Worm (Caenorhabditis elegans) whole organism, L4/young adult: ENCODE results near the gene R02D5.10.

ENCODE experiments used
- W03F9.2 ChIP-seq: fragments of 150-350 bp; optimal IDR thresholded peaks from 2 replicates; lab custom pipeline; 2014; ENCODE audit warnings: missing biosample characterization, missing genetic modification characterization
- dao-5 ChIP-seq: sonication (generic microtip); optimal IDR thresholded peaks from 2 replicates; lab custom pipeline; 2016; ENCODE audit warnings: missing genotype, missing genetic modification characterization, moderate library complexity, missing compliant biosample characterization
- him-1 ChIP-seq: sonication (generic microtip); optimal IDR thresholded peaks from 2 replicates; lab custom pipeline; 2016; ENCODE audit warnings: missing genotype, missing genetic modification reagents, missing genetic modification characterization, missing compliant biosample characterization

DNA sequence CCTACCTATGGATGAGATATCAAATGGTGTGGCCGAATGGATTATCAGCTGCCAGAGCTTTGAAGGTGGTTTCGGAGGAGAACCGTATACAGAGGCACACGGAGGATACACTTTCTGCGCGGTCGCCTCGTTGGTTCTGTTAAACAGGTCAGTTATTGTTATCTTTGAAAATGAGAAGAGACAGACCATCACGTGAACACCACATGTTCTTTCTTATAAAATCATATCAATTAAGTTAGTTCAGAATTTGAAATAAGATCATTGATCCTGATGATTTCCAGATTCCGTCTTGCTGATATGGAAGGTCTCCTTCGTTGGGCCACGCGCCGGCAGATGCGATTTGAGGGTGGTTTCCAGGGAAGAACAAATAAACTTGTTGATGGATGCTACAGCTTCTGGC, 33.4 kb upstream of the R02D5.10 start:
- TF ChIP-seq dao-5 (tag; lab: Kevin White, UChicago) (no peak), W03F9.2 (tag; lab: Kevin White, UChicago) (no peak), him-1 (tag; lab: Kevin White, UChicago) (no peak)
